Comparison of ENCODE assay signal across 3 worm cellular contexts in genomic region chrIII:11942664-11943063, ce11.
A peak's percentile ranks its signal among the peaks of the same experiment; 100 is the strongest.
TF ChIP-seq lines count a peak whose summit lies in the region.

No protein-coding gene starts in this region.

TF ChIP-seq in whole organism, L1 larva, 84 proteins besides CTCF, POLR2A, EP300 and RAD21 (continued from another document and continues in another):
- TF ChIP-seq sptf-1 (tag; optimal IDR thresholded peaks at IDR 0.05; lab: Kevin White, UChicago), result no peak
- TF ChIP-seq C04F5.9 (tag; optimal IDR thresholded peaks at IDR 0.05; lab: Kevin White, UChicago), result peak; percentile 30
- peak; percentile 64 for TF ChIP-seq snu-23 (GFP tag; optimal IDR thresholded peaks at IDR 0.05; lab: Kevin White, UChicago)
- TF ChIP-seq ceh-88 (GFP tag; IDR thresholded peaks at IDR 0.05; lab: Robert Waterston, UW), result no peak
- TF ChIP-seq unc-98 (GFP tag; IDR thresholded peaks at IDR 0.05; lab: Robert Waterston, UW), result peak; percentile 69
- no peak for TF ChIP-seq fos-1 (tag; optimal IDR thresholded peaks at IDR 0.05; lab: Kevin White, UChicago)
- TF ChIP-seq elt-3 (tag; optimal IDR thresholded peaks at IDR 0.05; lab: Kevin White, UChicago), result no peak
- TF ChIP-seq sox-4 (tag; optimal IDR thresholded peaks at IDR 0.05; lab: Kevin White, UChicago), result no peak
- TF ChIP-seq nhr-237 (tag; optimal IDR thresholded peaks at IDR 0.05; lab: Kevin White, UChicago), result no peak
- no peak for TF ChIP-seq lin-15B (tag; optimal IDR thresholded peaks at IDR 0.05; lab: Kevin White, UChicago)
- no peak for TF ChIP-seq ceh-90 (tag; optimal IDR thresholded peaks at IDR 0.05; lab: Kevin White, UChicago)
- TF ChIP-seq xbp-1 (tag; optimal IDR thresholded peaks at IDR 0.05; lab: Kevin White, UChicago), result peak; percentile 11
- TF ChIP-seq zip-4 (GFP tag; optimal IDR thresholded peaks at IDR 0.05; lab: Kevin White, UChicago), result no peak
- no peak for TF ChIP-seq nhr-85 (tag; lab: Kevin White, UChicago)
- TF ChIP-seq elt-2 (tag; optimal IDR thresholded peaks at IDR 0.05; lab: Kevin White, UChicago), result no peak
- TF ChIP-seq nhr-90 (tag; optimal IDR thresholded peaks at IDR 0.05; lab: Kevin White, UChicago; ENCODE audit: poor library complexity), result no peak
- peak; percentile 64 for TF ChIP-seq nhr-19 (GFP tag; conservative IDR thresholded peaks at IDR 0.05; lab: Robert Waterston, UW)
- TF ChIP-seq tbx-2 (tag; optimal IDR thresholded peaks at IDR 0.05; lab: Kevin White, UChicago), result no peak
- no peak for TF ChIP-seq pqm-1 (tag; optimal IDR thresholded peaks at IDR 0.05; lab: Kevin White, UChicago)
- no peak for TF ChIP-seq hlh-4 (tag; optimal IDR thresholded peaks at IDR 0.05; lab: Kevin White, UChicago)
- TF ChIP-seq nhr-12 (tag; optimal IDR thresholded peaks at IDR 0.05; lab: Kevin White, UChicago), result no peak
- no peak for TF ChIP-seq C16A3.4 (tag; optimal IDR thresholded peaks at IDR 0.05; lab: Kevin White, UChicago)
- TF ChIP-seq grh-1 (GFP tag; IDR thresholded peaks at IDR 0.05; lab: Robert Waterston, UW), result no peak
- TF ChIP-seq tlp-1 (tag; optimal IDR thresholded peaks at IDR 0.05; lab: Kevin White, UChicago), result no peak
- no peak for TF ChIP-seq ztf-4 (tag; optimal IDR thresholded peaks at IDR 0.05; lab: Kevin White, UChicago)
- TF ChIP-seq efl-3 (GFP tag; optimal IDR thresholded peaks at IDR 0.05; lab: Kevin White, UChicago), result no peak
- TF ChIP-seq hpl-2 (GFP tag; optimal IDR thresholded peaks at IDR 0.05; lab: Kevin White, UChicago), result no peak
- TF ChIP-seq egl-27 (tag; optimal IDR thresholded peaks at IDR 0.05; lab: Kevin White, UChicago), result no peak
- no peak for TF ChIP-seq nhr-76 (tag; optimal IDR thresholded peaks at IDR 0.05; lab: Kevin White, UChicago)
- TF ChIP-seq mef-2 (tag; optimal IDR thresholded peaks at IDR 0.05; lab: Kevin White, UChicago), result peak; percentile 38
- no peak for TF ChIP-seq unc-86 (tag; optimal IDR thresholded peaks at IDR 0.05; lab: Kevin White, UChicago)
- TF ChIP-seq lsy-2 (tag; optimal IDR thresholded peaks at IDR 0.05; lab: Kevin White, UChicago), result peak; percentile 25 to 58
- no peak for TF ChIP-seq unc-130 (tag; optimal IDR thresholded peaks at IDR 0.05; lab: Kevin White, UChicago)
- no peak for TF ChIP-seq unc-30 (tag; optimal IDR thresholded peaks at IDR 0.05; lab: Kevin White, UChicago)
- no peak for TF ChIP-seq mep-1 (tag; optimal IDR thresholded peaks at IDR 0.05; lab: Kevin White, UChicago)
- no peak for TF ChIP-seq nhr-84 (tag; optimal IDR thresholded peaks at IDR 0.05; lab: Kevin White, UChicago)
- TF ChIP-seq nhr-20 (tag; optimal IDR thresholded peaks at IDR 0.05; lab: Kevin White, UChicago), result peak; percentile 30
- no peak for TF ChIP-seq hlh-17 (GFP tag; optimal IDR thresholded peaks at IDR 0.05; lab: Kevin White, UChicago; ENCODE audit: borderline replicate concordance)
- TF ChIP-seq ets-5 (GFP tag; IDR thresholded peaks at IDR 0.05; lab: Robert Waterston, UW), result no peak
- no peak for TF ChIP-seq F16B12.6 (tag; optimal IDR thresholded peaks at IDR 0.05; lab: Kevin White, UChicago)
- TF ChIP-seq irx-1 (tag; optimal IDR thresholded peaks at IDR 0.05; lab: Kevin White, UChicago), result no peak
- no peak for TF ChIP-seq ztf-11 (tag; optimal IDR thresholded peaks at IDR 0.05; lab: Kevin White, UChicago)
- peak; percentile 40 for TF ChIP-seq lin-39 (tag; optimal IDR thresholded peaks at IDR 0.05; lab: Kevin White, UChicago)
- no peak for TF ChIP-seq fkh-4 (tag; optimal IDR thresholded peaks at IDR 0.05; lab: Kevin White, UChicago; ENCODE audit: borderline replicate concordance)
- no peak for TF ChIP-seq sup-37 (GFP tag; optimal IDR thresholded peaks at IDR 0.05; lab: Kevin White, UChicago)
- no peak for TF ChIP-seq fkh-8 (tag; optimal IDR thresholded peaks at IDR 0.05; lab: Kevin White, UChicago)
- no peak for TF ChIP-seq lin-35 (GFP tag; optimal IDR thresholded peaks at IDR 0.05; lab: Kevin White, UChicago)

TF ChIP-seq in whole organism, L4 larva, 104 proteins besides CTCF, POLR2A, EP300 and RAD21 (continued from another document):
- TF ChIP-seq daf-16 (GFP tag; optimal IDR thresholded peaks at IDR 0.05; lab: Kevin White, UChicago) (peak in 1 of 2 experiments; percentile 73), daf-16 (tag; optimal IDR thresholded peaks at IDR 0.05; lab: Kevin White, UChicago) (no peak), D1046.2 (GFP tag; IDR thresholded peaks at IDR 0.05; lab: Robert Waterston, UW) (0 out of 2 replicates have a peak, but pooled peaks have one; percentile 12), lin-29 (GFP tag; IDR thresholded peaks at IDR 0.05; lab: Robert Waterston, UW) (no peak), skn-1 (tag; optimal IDR thresholded peaks at IDR 0.05; lab: Kevin White, UChicago) (no peak), fos-1 (tag; optimal IDR thresholded peaks at IDR 0.05; lab: Kevin White, UChicago) (no peak), nhr-42 (GFP tag; IDR thresholded peaks at IDR 0.05; lab: Robert Waterston, UW) (0 out of 2 replicates have a peak, but pooled peaks have one; percentile 11), attf-4 (tag; optimal IDR thresholded peaks at IDR 0.05; lab: Kevin White, UChicago) (no peak), T20F7.1 (GFP tag; optimal IDR thresholded peaks at IDR 0.05; lab: Kevin White, UChicago) (no peak), ZK546.5 (tag; optimal IDR thresholded peaks at IDR 0.05; lab: Kevin White, UChicago) (no peak), ctbp-1 (GFP tag; IDR thresholded peaks at IDR 0.05; lab: Robert Waterston, UW) (no peak), R02D3.7 (tag; optimal IDR thresholded peaks at IDR 0.05; lab: Kevin White, UChicago) (no peak), dmd-9 (GFP tag; IDR thresholded peaks at IDR 0.05; lab: Robert Waterston, UW) (no peak)
TF ChIP-seq in whole organism, L4 larva: peak in this region for 5.

TF ChIP-seq in whole organism, late embryonic, 69 proteins besides CTCF, POLR2A, EP300 and RAD21 (continued from another document):
- peak; percentile 60 for TF ChIP-seq rnt-1 (tag; optimal IDR thresholded peaks at IDR 0.05; lab: Kevin White, UChicago)
- TF ChIP-seq sox-2 (GFP tag; IDR thresholded peaks at IDR 0.05; lab: Robert Waterston, UW), result no peak
- no peak for TF ChIP-seq ceh-19 (GFP tag; optimal IDR thresholded peaks at IDR 0.05; lab: Kevin White, UChicago)
- TF ChIP-seq mec-3 (tag; optimal IDR thresholded peaks at IDR 0.05; lab: Kevin White, UChicago; ENCODE audit: borderline replicate concordance), result no peak
- TF ChIP-seq lim-6 (tag; optimal IDR thresholded peaks at IDR 0.05; lab: Kevin White, UChicago), result no peak
- TF ChIP-seq sox-4 (tag; optimal IDR thresholded peaks at IDR 0.05; lab: Kevin White, UChicago), result no peak
- no peak for TF ChIP-seq elt-2 (tag; optimal IDR thresholded peaks at IDR 0.05; lab: Kevin White, UChicago)
- no peak for TF ChIP-seq unc-86 (tag; optimal IDR thresholded peaks at IDR 0.05; lab: Kevin White, UChicago)
- no peak for TF ChIP-seq nhr-11 (tag; optimal IDR thresholded peaks at IDR 0.05; lab: Kevin White, UChicago)
- TF ChIP-seq ceh-18 (tag; optimal IDR thresholded peaks at IDR 0.05; lab: Kevin White, UChicago), result peak; percentile 79
- no peak for TF ChIP-seq npax-4 (tag; optimal IDR thresholded peaks at IDR 0.05; lab: Kevin White, UChicago)
- no peak for TF ChIP-seq odd-2 (tag; optimal IDR thresholded peaks at IDR 0.05; lab: Kevin White, UChicago)
- no peak for TF ChIP-seq pqm-1 (tag; optimal IDR thresholded peaks at IDR 0.05; lab: Kevin White, UChicago)
- no peak for TF ChIP-seq fkh-10 (GFP tag; optimal IDR thresholded peaks at IDR 0.05; lab: Kevin White, UChicago)
- no peak for TF ChIP-seq elt-4 (tag; optimal IDR thresholded peaks at IDR 0.05; lab: Kevin White, UChicago)
- TF ChIP-seq ceh-24 (tag; optimal IDR thresholded peaks at IDR 0.05; lab: Kevin White, UChicago), result no peak
- TF ChIP-seq ttx-3 (tag; optimal IDR thresholded peaks at IDR 0.05; lab: Kevin White, UChicago), result no peak
- no peak for TF ChIP-seq ztf-16 (tag; optimal IDR thresholded peaks at IDR 0.05; lab: Kevin White, UChicago)
- TF ChIP-seq sdc-2 (tag; optimal IDR thresholded peaks at IDR 0.05; lab: Kevin White, UChicago), result no peak
- peak; percentile 53 for TF ChIP-seq pat-9 (tag; optimal IDR thresholded peaks at IDR 0.05; lab: Kevin White, UChicago)
- no peak for TF ChIP-seq ets-4 (tag; optimal IDR thresholded peaks at IDR 0.05; lab: Kevin White, UChicago)
- no peak for TF ChIP-seq ceh-2 (tag; optimal IDR thresholded peaks at IDR 0.05; lab: Kevin White, UChicago)
- no peak for TF ChIP-seq lin-11 (tag; optimal IDR thresholded peaks at IDR 0.05; lab: Kevin White, UChicago)
- TF ChIP-seq unc-42 (tag; optimal IDR thresholded peaks at IDR 0.05; lab: Kevin White, UChicago), result no peak
- no peak for TF ChIP-seq syd-9 (tag; optimal IDR thresholded peaks at IDR 0.05; lab: Kevin White, UChicago)
- no peak for TF ChIP-seq nhr-232 (tag; optimal IDR thresholded peaks at IDR 0.05; lab: Kevin White, UChicago)
- no peak for TF ChIP-seq Y22D7AL.16 (tag; optimal IDR thresholded peaks at IDR 0.05; lab: Kevin White, UChicago)
- TF ChIP-seq gmeb-2 (tag; optimal IDR thresholded peaks at IDR 0.05; lab: Kevin White, UChicago), result no peak
- no peak for TF ChIP-seq ceh-14 (tag; optimal IDR thresholded peaks at IDR 0.05; lab: Kevin White, UChicago)
- TF ChIP-seq hlh-15 (tag; optimal IDR thresholded peaks at IDR 0.05; lab: Kevin White, UChicago), result no peak
- TF ChIP-seq ceh-45 (GFP tag; IDR thresholded peaks at IDR 0.05; lab: Robert Waterston, UW), result no peak
- TF ChIP-seq unc-55 (GFP tag; optimal IDR thresholded peaks at IDR 0.05; lab: Kevin White, UChicago), result peak; percentile 83
- peak; percentile 5 for TF ChIP-seq C08G9.2 (tag; optimal IDR thresholded peaks at IDR 0.05; lab: Kevin White, UChicago)
- no peak for TF ChIP-seq ama-1 (optimal IDR thresholded peaks at IDR 0.05; lab: Kevin White, UChicago)
- TF ChIP-seq ceh-30 (tag; optimal IDR thresholded peaks at IDR 0.05; lab: Kevin White, UChicago), result no peak
- no peak for TF ChIP-seq pha-2 (tag; optimal IDR thresholded peaks at IDR 0.05; lab: Kevin White, UChicago)
- no peak for TF ChIP-seq unc-3 (GFP tag; conservative IDR thresholded peaks at IDR 0.05; lab: Robert Waterston, UW)
- TF ChIP-seq unc-3 (tag; optimal IDR thresholded peaks at IDR 0.05; lab: Kevin White, UChicago), result no peak
- no peak for TF ChIP-seq ceh-9 (tag; optimal IDR thresholded peaks at IDR 0.05; lab: Kevin White, UChicago)
- TF ChIP-seq ahr-1 (tag; optimal IDR thresholded peaks at IDR 0.05; lab: Kevin White, UChicago), result no peak
- TF ChIP-seq eyg-1 (tag; optimal IDR thresholded peaks at IDR 0.05; lab: Kevin White, UChicago), result no peak
- TF ChIP-seq pag-3 (tag; optimal IDR thresholded peaks at IDR 0.05; lab: Kevin White, UChicago; ENCODE audit: borderline replicate concordance), result no peak
- no peak for TF ChIP-seq pros-1 (tag; optimal IDR thresholded peaks at IDR 0.05; lab: Kevin White, UChicago)
- no peak for TF ChIP-seq ref-2 (tag; optimal IDR thresholded peaks at IDR 0.05; lab: Kevin White, UChicago)
- peak; percentile 64 for TF ChIP-seq nfya-1 (tag; optimal IDR thresholded peaks at IDR 0.05; lab: Kevin White, UChicago)
- no peak for TF ChIP-seq tbx-7 (tag; optimal IDR thresholded peaks at IDR 0.05; lab: Kevin White, UChicago)
- TF ChIP-seq hlh-13 (GFP tag; optimal IDR thresholded peaks at IDR 0.05; lab: Kevin White, UChicago), result no peak
- TF ChIP-seq K09A11.1 (tag; optimal IDR thresholded peaks at IDR 0.05; lab: Kevin White, UChicago; ENCODE audit: insufficient read depth), result no peak
- no peak for TF ChIP-seq F13H6.1 (tag; optimal IDR thresholded peaks at IDR 0.05; lab: Kevin White, UChicago)
- TF ChIP-seq T23F11.4 (GFP tag; optimal IDR thresholded peaks at IDR 0.05; lab: Kevin White, UChicago), result no peak
- peak; percentile 58 for TF ChIP-seq ceh-34 (tag; optimal IDR thresholded peaks at IDR 0.05; lab: Kevin White, UChicago)
- no peak for TF ChIP-seq madf-2 (tag; optimal IDR thresholded peaks at IDR 0.05; lab: Kevin White, UChicago)
- TF ChIP-seq dmd-4 (tag; optimal IDR thresholded peaks at IDR 0.05; lab: Kevin White, UChicago; ENCODE audit: borderline replicate concordance), result no peak
- no peak for TF ChIP-seq hlh-6 (tag; optimal IDR thresholded peaks at IDR 0.05; lab: Kevin White, UChicago)
- TF ChIP-seq tbx-2 (tag; optimal IDR thresholded peaks at IDR 0.05; lab: Kevin White, UChicago), result peak; percentile 34
